Worm (Caenorhabditis elegans): Measurements from ENCODE around the gene nsun-1.

DNA sequence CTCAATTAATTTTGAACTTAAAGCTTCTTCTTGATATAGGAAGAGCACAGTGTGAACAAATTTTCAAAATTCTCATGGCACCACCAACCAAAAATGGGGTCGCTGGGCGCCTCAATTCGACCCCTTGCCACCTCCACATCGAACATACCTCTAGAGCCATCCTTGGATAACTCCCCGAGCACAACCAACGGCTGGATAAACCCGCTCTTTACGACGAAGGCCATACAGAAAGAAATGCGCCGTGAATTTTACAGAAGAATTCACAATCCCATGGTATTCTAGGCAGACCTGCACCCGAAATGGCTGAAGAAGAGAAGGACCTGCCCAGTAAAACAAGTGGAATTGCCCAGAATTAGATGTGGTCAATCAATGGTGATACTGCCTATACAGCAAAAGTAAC is 26.9 kb upstream of the nsun-1 start:
- TF ChIP-seq efl-1 (optimal IDR thresholded peaks at IDR 0.05) (no peak), efl-1 (GFP tag; optimal IDR thresholded peaks at IDR 0.05 in 1 of 2) (no peak), egl-27 (tag; optimal IDR thresholded peaks at IDR 0.05) (no peak), alr-1 (tag; optimal IDR thresholded peaks at IDR 0.05; ENCODE audit: borderline replicate concordance) (no peak), ceh-82 (tag; optimal IDR thresholded peaks at IDR 0.05) (no peak)

Measured in whole organism, L1 larva.